Worm (Caenorhabditis elegans) whole organism, early embryonic: ENCODE data around the gene actl-1.

ENCODE experiments used
- B0310.2 ChIP-seq: sonication (generic microtip); optimal IDR thresholded peaks from 2 replicates; lab custom pipeline; 2016; ENCODE audit warnings: mild to moderate bottlenecking, missing genetic modification characterization, missing compliant biosample characterization
- F13C5.2 ChIP-seq: sonication (generic microtip); optimal IDR thresholded peaks from 2 replicates; lab custom pipeline; 2017; ENCODE audit warnings: mild to moderate bottlenecking, missing genetic modification characterization, inconsistent platforms, missing compliant biosample characterization
- aly-1 ChIP-seq: sonication (generic microtip); optimal IDR thresholded peaks from 2 replicates; lab custom pipeline; 2016; ENCODE audit warnings: missing genetic modification characterization, missing compliant biosample characterization
- ama-1 ChIP-seq: fragments of 150-350 bp; optimal IDR thresholded peaks from 2 replicates; lab custom pipeline; 2014
- ceh-13 ChIP-seq: fragments of 200-800 bp; sonication (Bioruptor generic); optimal IDR thresholded peaks from 2 replicates; lab custom pipeline; 2018; ENCODE audit warnings: mild to moderate bottlenecking, missing genetic modification characterization, missing compliant biosample characterization
- ceh-36 ChIP-seq: sonication (generic microtip); optimal IDR thresholded peaks from 2 replicates; lab custom pipeline; 2016; ENCODE audit warnings: missing genetic modification characterization, inconsistent platforms, missing compliant biosample characterization
- ets-7 ChIP-seq: sonication (generic microtip); optimal IDR thresholded peaks from 2 replicates; lab custom pipeline; 2016; ENCODE audit warnings: missing genotype, missing genetic modification characterization, missing compliant biosample characterization
- flt-1 ChIP-seq: fragments of 200-800 bp; sonication (Bioruptor generic); IDR thresholded peaks from 2 replicates; pipeline ENCODE4 v1.3.6; 2022; ENCODE audit warnings: missing genetic modification characterization, missing compliant biosample characterization
- hmbx-1 ChIP-seq: sonication (generic microtip); optimal IDR thresholded peaks from 2 replicates; lab custom pipeline; 2016; ENCODE audit warnings: mild to moderate bottlenecking, missing genetic modification characterization, missing compliant biosample characterization
- hmg-4 ChIP-seq: fragments of 200-800 bp; sonication (Bioruptor generic); optimal IDR thresholded peaks from 2 replicates; lab custom pipeline; 2018; ENCODE audit warnings: mild to moderate bottlenecking, missing genetic modification characterization, missing compliant biosample characterization
- hnd-1 ChIP-seq: sonication (generic microtip); optimal IDR thresholded peaks from 2 replicates; lab custom pipeline; 2016; ENCODE audit warnings: missing genetic modification characterization, missing compliant biosample characterization
- pes-1 ChIP-seq: fragments of 200-800 bp; sonication (Bioruptor generic); IDR thresholded peaks from 2 replicates; pipeline ENCODE4 v1.3.6; 2022; ENCODE audit warnings: missing genetic modification reagents, missing genetic modification characterization, missing compliant biosample characterization
- scrt-1 ChIP-seq: fragments of 200-800 bp; sonication (Bioruptor generic); IDR thresholded peaks from 2 replicates; pipeline ENCODE4 v1.3.6; 2022; ENCODE audit warnings: missing genetic modification characterization, missing compliant biosample characterization
- sea-1 ChIP-seq: fragments of 200-800 bp; sonication (Bioruptor generic); conservative IDR thresholded peaks from 2 replicates; pipeline ENCODE4 v1.3.6; 2022; ENCODE audit warnings: missing genetic modification characterization, missing compliant biosample characterization
- tbx-11 ChIP-seq: fragments of 200-800 bp; sonication (Bioruptor generic); IDR thresholded peaks from 2 replicates; pipeline ENCODE4 v1.3.6; 2022; ENCODE audit warnings: missing genetic modification characterization, missing compliant biosample characterization
- tbx-37 ChIP-seq: fragments of 200-800 bp; sonication (Bioruptor generic); conservative IDR thresholded peaks from 2 replicates; pipeline ENCODE4 v1.3.6; 2022; ENCODE audit warnings: missing genetic modification reagents, missing genetic modification characterization, missing compliant biosample characterization
- tra-4 ChIP-seq: sonication (generic microtip); optimal IDR thresholded peaks from 2 replicates; lab custom pipeline; 2017; ENCODE audit warnings: missing genetic modification characterization, missing compliant biosample characterization

The actl-1 gene

ce11 chrX:6530591-6530990 lies 31.0 kb upstream of the actl-1 start:
- TF ChIP-seq ceh-36, result no peak
- TF ChIP-seq F13C5.2 (tag; lab: Kevin White, UChicago), result no peak
- no peak for TF ChIP-seq ceh-13
- no peak for TF ChIP-seq hmg-4
- no peak for TF ChIP-seq aly-1 (tag; lab: Kevin White, UChicago)
- no peak for TF ChIP-seq tbx-11 (GFP tag; lab: Robert Waterston, UW)
- no peak for TF ChIP-seq tra-4 (tag; lab: Kevin White, UChicago)
- no peak for TF ChIP-seq tbx-37 (GFP tag; lab: Robert Waterston, UW)
- TF ChIP-seq flt-1 (GFP tag; lab: Robert Waterston, UW), result no peak
- TF ChIP-seq ets-7 (tag; lab: Kevin White, UChicago), result no peak
- no peak for TF ChIP-seq hnd-1 (tag; lab: Kevin White, UChicago)
- TF ChIP-seq scrt-1 (GFP tag; lab: Robert Waterston, UW), result no peak
- TF ChIP-seq ama-1 (lab: Kevin White, UChicago), result no peak

DNA sequence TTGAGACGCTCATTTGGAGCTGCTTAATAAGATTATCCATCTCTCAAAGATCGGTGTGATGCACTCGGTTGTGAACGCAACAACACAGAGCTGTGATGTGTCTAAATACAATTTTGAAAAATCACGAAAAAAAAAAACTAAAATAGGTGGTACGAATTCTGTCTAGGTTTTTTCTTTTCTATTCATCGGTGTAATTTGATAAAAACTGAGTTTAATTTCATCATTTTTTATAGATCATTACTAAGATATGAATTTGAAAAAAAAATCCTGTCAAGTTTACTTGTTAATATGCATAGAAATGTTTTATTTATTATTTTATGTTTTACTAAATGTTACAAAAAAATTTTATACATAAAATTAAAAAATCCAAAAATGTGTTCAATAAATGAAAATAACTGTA lies 30.4 kb upstream of the actl-1 start, which contains the start of gene ceh-60:
Gene ceh-60, minus strand, starts transcription at position 101 of the 400 bp plus-strand sequence.
- TF ChIP-seq hnd-1 (tag; lab: Kevin White, UChicago), result no peak
- no peak for TF ChIP-seq hmbx-1 (tag; lab: Kevin White, UChicago)
- no peak for TF ChIP-seq hmg-4
- TF ChIP-seq F13C5.2 (tag; lab: Kevin White, UChicago), result no peak
- no peak for TF ChIP-seq pes-1 (GFP tag; lab: Robert Waterston, UW)
- no peak for TF ChIP-seq flt-1 (GFP tag; lab: Robert Waterston, UW)
- no peak for TF ChIP-seq sea-1
- TF ChIP-seq ets-7 (tag; lab: Kevin White, UChicago), result no peak
- TF ChIP-seq tbx-37 (GFP tag; lab: Robert Waterston, UW), result no peak
- TF ChIP-seq ceh-36, result no peak
- TF ChIP-seq aly-1 (tag; lab: Kevin White, UChicago), result no peak
- TF ChIP-seq tbx-11 (GFP tag; lab: Robert Waterston, UW), result no peak
- no peak for TF ChIP-seq B0310.2 (tag; lab: Kevin White, UChicago)
- no peak for TF ChIP-seq tra-4 (tag; lab: Kevin White, UChicago)
- no peak for TF ChIP-seq ama-1 (lab: Kevin White, UChicago)

ce11 chrX:6522634-6523070 lies 23.0 kb upstream of the actl-1 start:
- TF ChIP-seq hnd-1 (tag; lab: Kevin White, UChicago) (no peak), ama-1 (lab: Kevin White, UChicago) (no peak), ceh-36 (no peak), tbx-11 (GFP tag; lab: Robert Waterston, UW) (no peak), scrt-1 (GFP tag; lab: Robert Waterston, UW) (no peak), F13C5.2 (tag; lab: Kevin White, UChicago) (no peak), tbx-37 (GFP tag; lab: Robert Waterston, UW) (no peak), ceh-13 (no peak), B0310.2 (tag; lab: Kevin White, UChicago) (no peak), ets-7 (tag; lab: Kevin White, UChicago) (no peak)

DNA sequence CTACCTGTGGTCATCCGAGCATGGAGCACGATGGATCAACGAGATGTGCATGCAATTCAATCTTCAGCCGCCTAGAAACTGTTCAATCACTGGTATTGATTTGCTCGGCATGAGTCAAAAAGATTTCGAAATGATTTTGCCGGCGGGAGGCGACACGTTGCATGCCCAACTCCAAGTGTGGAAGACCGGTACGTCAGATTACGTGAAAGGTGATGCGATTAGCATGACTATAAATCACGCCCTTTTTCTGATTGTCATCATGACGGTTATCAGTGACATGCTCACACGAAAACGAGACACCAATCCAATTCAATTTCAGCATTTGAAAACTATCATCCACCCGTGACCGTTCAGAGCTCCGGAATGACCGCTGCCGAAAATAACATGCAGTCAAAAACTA lies 21.0 kb upstream of the actl-1 start:
- no peak for TF ChIP-seq hnd-1 (tag; lab: Kevin White, UChicago)
- no peak for TF ChIP-seq F13C5.2 (tag; lab: Kevin White, UChicago)
- no peak for TF ChIP-seq tra-4 (tag; lab: Kevin White, UChicago)
- no peak for TF ChIP-seq ama-1 (lab: Kevin White, UChicago)
- TF ChIP-seq hmbx-1 (tag; lab: Kevin White, UChicago), result no peak
- TF ChIP-seq B0310.2 (tag; lab: Kevin White, UChicago), result no peak

DNA sequence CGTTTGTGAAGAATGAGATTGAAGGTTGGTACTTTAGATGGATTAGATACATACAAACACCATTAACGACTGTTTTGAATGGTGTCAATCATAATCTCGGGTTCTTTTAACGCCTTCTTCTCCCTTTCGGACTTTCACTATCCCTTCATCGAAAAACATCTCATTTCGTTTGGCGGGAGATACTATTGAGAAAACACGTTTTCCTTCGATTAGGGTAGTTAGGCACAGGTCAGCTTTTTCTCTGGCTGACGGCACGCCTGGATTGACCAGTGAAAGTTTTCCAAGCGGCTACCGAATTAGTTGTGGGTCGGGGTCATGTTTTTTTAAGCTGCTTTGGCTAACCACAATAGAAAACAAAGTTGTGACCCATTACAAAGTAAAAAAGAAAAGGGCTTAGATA lies 20.3 kb upstream of the actl-1 start:
- TF ChIP-seq sea-1 (no peak), ama-1 (lab: Kevin White, UChicago) (no peak), tra-4 (tag; lab: Kevin White, UChicago) (no peak), aly-1 (tag; lab: Kevin White, UChicago) (no peak), scrt-1 (GFP tag; lab: Robert Waterston, UW) (no peak), hmg-4 (no peak), ceh-13 (no peak), B0310.2 (tag; lab: Kevin White, UChicago) (no peak), tbx-37 (GFP tag; lab: Robert Waterston, UW) (no peak), flt-1 (GFP tag; lab: Robert Waterston, UW) (no peak), ets-7 (tag; lab: Kevin White, UChicago) (no peak), ceh-36 (no peak), F13C5.2 (tag; lab: Kevin White, UChicago) (no peak), pes-1 (GFP tag; lab: Robert Waterston, UW) (no peak)

DNA sequence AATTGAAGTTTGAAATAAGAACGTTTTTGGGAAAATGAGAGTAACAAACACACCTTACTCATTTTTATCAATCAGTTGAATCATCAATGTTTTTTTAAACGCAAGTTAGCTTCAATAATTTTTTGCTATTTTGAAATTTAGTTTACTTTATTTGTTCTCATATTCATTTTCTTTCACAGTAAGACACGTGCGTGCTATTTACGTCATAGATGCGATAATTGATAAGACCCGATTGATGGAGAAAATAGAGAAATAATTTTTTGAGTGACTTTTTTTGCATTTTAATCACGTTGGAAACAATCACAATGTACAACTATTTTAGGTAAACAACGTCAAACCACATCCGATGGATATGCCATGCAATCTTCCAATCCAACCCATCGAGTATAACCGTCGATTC lies 19.8 kb upstream of the actl-1 start:
- TF ChIP-seq pes-1 (GFP tag; lab: Robert Waterston, UW), result no peak
- no peak for TF ChIP-seq aly-1 (tag; lab: Kevin White, UChicago)
- no peak for TF ChIP-seq ceh-36
- no peak for TF ChIP-seq ets-7 (tag; lab: Kevin White, UChicago)
- TF ChIP-seq tbx-37 (GFP tag; lab: Robert Waterston, UW), result no peak
- TF ChIP-seq hmbx-1 (tag; lab: Kevin White, UChicago), result no peak
- no peak for TF ChIP-seq F13C5.2 (tag; lab: Kevin White, UChicago)
- TF ChIP-seq hnd-1 (tag; lab: Kevin White, UChicago), result no peak
- TF ChIP-seq scrt-1 (GFP tag; lab: Robert Waterston, UW), result no peak

DNA sequence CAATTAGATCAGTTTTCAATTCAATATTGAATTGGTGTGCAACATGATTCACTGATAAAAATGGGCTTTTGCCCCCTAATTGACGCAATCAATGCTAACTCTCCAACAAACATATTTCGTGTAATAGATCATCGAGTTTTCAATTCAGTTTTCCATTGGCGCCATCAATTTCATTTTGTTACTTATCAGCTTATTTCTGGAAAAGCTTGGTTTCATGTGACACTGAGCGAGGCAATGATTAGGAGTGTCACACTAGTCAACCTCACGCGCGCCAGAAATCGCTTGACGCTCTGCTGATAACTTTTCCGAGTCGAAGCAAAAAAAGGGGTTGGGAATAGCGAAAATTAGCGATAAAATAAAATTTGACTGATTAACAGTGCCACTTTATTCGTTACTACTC lies 18.9 kb upstream of the actl-1 start, which contains the start of gene ets-4:
Gene ets-4, plus strand, starts transcription at position 347 of the 400 bp plus-strand sequence.
- no peak for TF ChIP-seq ets-7 (tag; lab: Kevin White, UChicago)
- TF ChIP-seq tra-4 (tag; lab: Kevin White, UChicago), result no peak
- TF ChIP-seq hnd-1 (tag; lab: Kevin White, UChicago), result no peak
- TF ChIP-seq hmg-4, result no peak
- no peak for TF ChIP-seq scrt-1 (GFP tag; lab: Robert Waterston, UW)
- TF ChIP-seq ceh-13, result no peak
- no peak for TF ChIP-seq aly-1 (tag; lab: Kevin White, UChicago)
- TF ChIP-seq ama-1 (lab: Kevin White, UChicago), result no peak
- no peak for TF ChIP-seq B0310.2 (tag; lab: Kevin White, UChicago)
- TF ChIP-seq ceh-36, result no peak
- no peak for TF ChIP-seq tbx-11 (GFP tag; lab: Robert Waterston, UW)
- TF ChIP-seq tbx-37 (GFP tag; lab: Robert Waterston, UW), result no peak
- no peak for TF ChIP-seq F13C5.2 (tag; lab: Kevin White, UChicago)
- no peak for TF ChIP-seq pes-1 (GFP tag; lab: Robert Waterston, UW)
- no peak for TF ChIP-seq hmbx-1 (tag; lab: Kevin White, UChicago)
- no peak for TF ChIP-seq sea-1
